Worm (Caenorhabditis elegans) whole organism, L3 larva: ENCODE measurements around the gene T16G12.12.

Source experiments
- ZK546.5 ChIP-seq: sonication (generic microtip); optimal IDR thresholded peaks from 2 replicates; lab custom pipeline; 2017; ENCODE audit warnings: missing biosample characterization, missing genetic modification characterization
- aly-2 ChIP-seq: fragments of 150-350 bp; optimal IDR thresholded peaks from 2 replicates; lab custom pipeline; 2014; ENCODE audit warnings: missing biosample characterization, missing genetic modification characterization
- ceh-9 ChIP-seq: sonication (generic microtip); optimal IDR thresholded peaks from 2 replicates; lab custom pipeline; 2018; ENCODE audit warnings: missing biosample characterization, missing genetic modification characterization
- egl-27 ChIP-seq: sonication (generic microtip); optimal IDR thresholded peaks from 4 replicates; lab custom pipeline; 2017; ENCODE audit warnings: missing biosample characterization, missing genetic modification reagents, missing genetic modification characterization
- elt-3 ChIP-seq, 3 experiments: fragments of 150-350 bp in 1 of 3; sonication (generic microtip) in 2 of 3; optimal IDR thresholded peaks; 2 replicates in 2 of 3; 4 replicates in 1 of 3; lab custom pipeline; 2014 to 2017; ENCODE audit warnings: missing biosample characterization in 3 of 3, missing genetic modification characterization in 3 of 3
- eor-1 ChIP-seq, 2 experiments: fragments of 150-350 bp; optimal IDR thresholded peaks; 2 replicates each; lab custom pipeline; 2014 to 2018; ENCODE audit warnings: missing biosample characterization in 2 of 2, missing genetic modification characterization in 2 of 2
- fkh-10 ChIP-seq: sonication (generic microtip); optimal IDR thresholded peaks from 2 replicates; lab custom pipeline; 2017; ENCODE audit warnings: missing biosample characterization, missing genetic modification reagents, missing genetic modification characterization
- fos-1 ChIP-seq: fragments of 150-350 bp; optimal IDR thresholded peaks from 2 replicates; lab custom pipeline; 2014; ENCODE audit warnings: missing biosample characterization, missing genetic modification characterization
- lin-39 ChIP-seq: fragments of 150-350 bp; optimal IDR thresholded peaks from 2 replicates; lab custom pipeline; 2018; ENCODE audit warnings: missing biosample characterization, missing genetic modification reagents, missing genetic modification characterization
- nfya-1 ChIP-seq: sonication (generic microtip); optimal IDR thresholded peaks from 2 replicates; lab custom pipeline; 2017; ENCODE audit warnings: missing genetic modification characterization, mild to moderate bottlenecking, missing compliant biosample characterization, antibody characterized with exemption, moderate library complexity; ENCODE audit not compliant: insufficient read depth
- nhr-23 ChIP-seq: fragments of 150-350 bp; optimal IDR thresholded peaks from 2 replicates; lab custom pipeline; 2014; ENCODE audit warnings: missing biosample characterization, missing genetic modification reagents, missing genetic modification characterization
- nhr-77 ChIP-seq: fragments of 150-350 bp; optimal IDR thresholded peaks from 2 replicates; lab custom pipeline; 2014; ENCODE audit warnings: missing biosample characterization, missing genetic modification characterization
- snpc-4 ChIP-seq: fragments of 150-350 bp; optimal IDR thresholded peaks from 2 replicates; lab custom pipeline; 2014; ENCODE audit warnings: missing biosample characterization, missing genetic modification characterization
- unc-39 ChIP-seq: sonication (generic microtip); optimal IDR thresholded peaks from 4 replicates; lab custom pipeline; 2017; ENCODE audit warnings: missing biosample characterization, missing genetic modification characterization

ce11 chrIII:10010117-10010516 lies 43.3 kb upstream of the T16G12.12 start, which contains the start of gene fbxa-155:
- TF ChIP-seq egl-27 (tag; lab: Kevin White, UChicago), result no peak
- TF ChIP-seq elt-3 (tag; optimal IDR thresholded peaks at IDR 0.05; lab: Kevin White, UChicago), result no peak
- no peak for TF ChIP-seq fos-1 (tag; lab: Kevin White, UChicago)
- no peak for TF ChIP-seq fkh-10 (GFP tag; lab: Kevin White, UChicago)
- no peak for TF ChIP-seq nhr-23 (tag; lab: Kevin White, UChicago)
- no peak for TF ChIP-seq aly-2
- TF ChIP-seq ceh-9 (tag; lab: Kevin White, UChicago), result no peak
- TF ChIP-seq ZK546.5 (tag; lab: Kevin White, UChicago), result no peak
- TF ChIP-seq snpc-4 (tag; lab: Kevin White, UChicago), result no peak
- TF ChIP-seq unc-39 (tag; lab: Kevin White, UChicago), result no peak
- no peak for TF ChIP-seq eor-1 (tag; optimal IDR thresholded peaks at IDR 0.05; lab: Kevin White, UChicago)
- TF ChIP-seq nfya-1 (tag; lab: Kevin White, UChicago), result no peak
- TF ChIP-seq nhr-77 (tag; lab: Kevin White, UChicago), result no peak
- TF ChIP-seq lin-39, result no peak
